Worm (Caenorhabditis elegans) whole organism, L4 larva: ENCODE data around the gene F32D8.2.

Source experiments
- F37D6.2 ChIP-seq: sonication (generic microtip); optimal IDR thresholded peaks from 2 replicates; lab custom pipeline; 2016; ENCODE audit warnings: mild to moderate bottlenecking, missing genetic modification characterization, missing compliant biosample characterization
- ama-1 ChIP-seq: fragments of 150-350 bp; optimal IDR thresholded peaks from 2 replicates; lab custom pipeline; 2014; ENCODE audit warnings: inconsistent platforms, mixed read lengths
- ceh-20 ChIP-seq: fragments of 200-800 bp; sonication (Bioruptor generic); IDR thresholded peaks from 2 replicates; pipeline ENCODE4 v1.3.6; 2022; ENCODE audit warnings: missing genetic modification reagents, missing genetic modification characterization, missing compliant biosample characterization
- egl-27 ChIP-seq: sonication (generic microtip); optimal IDR thresholded peaks from 3 replicates; lab custom pipeline; 2017; ENCODE audit warnings: missing biosample characterization, missing genetic modification reagents, missing genetic modification characterization
- fos-1 ChIP-seq: fragments of 150-350 bp; optimal IDR thresholded peaks from 2 replicates; lab custom pipeline; 2014; ENCODE audit warnings: missing biosample characterization, missing genetic modification characterization
- hlh-11 ChIP-seq: fragments of 200-800 bp; sonication (Bioruptor generic); optimal IDR thresholded peaks from 2 replicates; lab custom pipeline; 2018; ENCODE audit warnings: mild to moderate bottlenecking, missing genetic modification characterization, missing compliant biosample characterization
- mxl-3 ChIP-seq: fragments of 200-800 bp; sonication (Bioruptor generic); optimal IDR thresholded peaks from 2 replicates; lab custom pipeline; 2018; ENCODE audit warnings: mild to moderate bottlenecking, missing genetic modification characterization, missing compliant biosample characterization
- nhr-11 ChIP-seq: fragments of 150-350 bp; optimal IDR thresholded peaks from 2 replicates; lab custom pipeline; 2014; ENCODE audit warnings: missing biosample characterization, missing genetic modification characterization
- nhr-237 ChIP-seq: sonication (generic microtip); optimal IDR thresholded peaks from 2 replicates; lab custom pipeline; 2017; ENCODE audit warnings: missing biosample characterization, missing genetic modification characterization
- nhr-76 ChIP-seq: fragments of 150-350 bp; optimal IDR thresholded peaks from 2 replicates; lab custom pipeline; 2014; ENCODE audit warnings: missing biosample characterization, missing genetic modification characterization
- snpc-4 ChIP-seq: fragments of 150-350 bp; optimal IDR thresholded peaks from 2 replicates; lab custom pipeline; 2014; ENCODE audit warnings: missing biosample characterization, missing genetic modification characterization
- spr-1 ChIP-seq: sonication (generic microtip); optimal IDR thresholded peaks from 2 replicates; lab custom pipeline; 2016; ENCODE audit warnings: mild to moderate bottlenecking, missing genetic modification characterization, missing compliant biosample characterization
- unc-130 ChIP-seq: sonication (generic microtip); optimal IDR thresholded peaks from 2 replicates; lab custom pipeline; 2016; ENCODE audit warnings: missing genetic modification reagents, missing genetic modification characterization, missing compliant biosample characterization
- ztf-11 ChIP-seq: fragments of 150-350 bp; optimal IDR thresholded peaks from 2 replicates; lab custom pipeline; 2014; ENCODE audit warnings: missing biosample characterization, missing genetic modification characterization

- TF ChIP-seq egl-27 (tag; lab: Kevin White, UChicago), result no peak
- peak; percentile 2 for TF ChIP-seq mxl-3 (GFP tag; lab: Kevin White, UChicago)
- no peak for TF ChIP-seq nhr-76 (tag; lab: Kevin White, UChicago)
- TF ChIP-seq ztf-11 (tag; lab: Kevin White, UChicago), result no peak
- TF ChIP-seq F37D6.2, result no peak
- TF ChIP-seq nhr-11, result no peak
- no peak for TF ChIP-seq unc-130 (GFP tag; lab: Kevin White, UChicago)
- no peak for TF ChIP-seq ceh-20 (GFP tag; lab: Robert Waterston, UW)
- peak; percentile 72 for TF ChIP-seq hlh-11 (tag; lab: Kevin White, UChicago)
- TF ChIP-seq spr-1 (tag; lab: Kevin White, UChicago), result no peak
- TF ChIP-seq ama-1 (lab: Kevin White, UChicago), result no peak
- no peak for TF ChIP-seq fos-1 (tag; lab: Kevin White, UChicago)
- no peak for TF ChIP-seq nhr-237
- TF ChIP-seq snpc-4 (tag; lab: Kevin White, UChicago), result no peak
Observed at ce11 chrV:10870050-10870449, 13.5 kb upstream of the F32D8.2 start.
